Fruit fly (Drosophila melanogaster) whole organism, adult: ENCODE measurements around the gene capt.

Experiments used
- CG12768 ChIP-seq: fragments of 200-800 bp; sonication (Bioruptor generic); optimal IDR thresholded peaks from 2 replicates; lab custom pipeline; 2017; ENCODE audit warnings: missing biosample characterization, missing genetic modification characterization, mild to moderate bottlenecking, moderate library complexity, missing genetic modification reagents
- CG7045 ChIP-seq: fragments of 200-800 bp; sonication (Bioruptor generic); optimal IDR thresholded peaks from 2 replicates; lab custom pipeline; 2017; ENCODE audit warnings: missing biosample characterization, mild to moderate bottlenecking, missing genetic modification characterization
- cnc ChIP-seq, 2 experiments: fragments of >200 bp; optimal IDR thresholded peaks; 2 replicates each; lab custom pipeline; 2017
- kay ChIP-seq: fragments of 200-800 bp; sonication (Bioruptor generic); peaks from one replicate; lab custom pipeline; 2016; ENCODE audit warnings: missing biosample characterization, missing genetic modification characterization, borderline replicate concordance
- ovo ChIP-seq: fragments of 200-800 bp; sonication (Bioruptor generic); optimal IDR thresholded peaks from 2 replicates; lab custom pipeline; 2016; ENCODE audit warnings: missing biosample characterization, missing genetic modification characterization
- pad ChIP-seq: fragments of 200-800 bp; sonication (Bioruptor generic); optimal IDR thresholded peaks from 3 replicates; lab custom pipeline; 2017; ENCODE audit warnings: missing biosample characterization, missing genetic modification characterization, mild to moderate bottlenecking, moderate library complexity, missing genetic modification reagents

DNA sequence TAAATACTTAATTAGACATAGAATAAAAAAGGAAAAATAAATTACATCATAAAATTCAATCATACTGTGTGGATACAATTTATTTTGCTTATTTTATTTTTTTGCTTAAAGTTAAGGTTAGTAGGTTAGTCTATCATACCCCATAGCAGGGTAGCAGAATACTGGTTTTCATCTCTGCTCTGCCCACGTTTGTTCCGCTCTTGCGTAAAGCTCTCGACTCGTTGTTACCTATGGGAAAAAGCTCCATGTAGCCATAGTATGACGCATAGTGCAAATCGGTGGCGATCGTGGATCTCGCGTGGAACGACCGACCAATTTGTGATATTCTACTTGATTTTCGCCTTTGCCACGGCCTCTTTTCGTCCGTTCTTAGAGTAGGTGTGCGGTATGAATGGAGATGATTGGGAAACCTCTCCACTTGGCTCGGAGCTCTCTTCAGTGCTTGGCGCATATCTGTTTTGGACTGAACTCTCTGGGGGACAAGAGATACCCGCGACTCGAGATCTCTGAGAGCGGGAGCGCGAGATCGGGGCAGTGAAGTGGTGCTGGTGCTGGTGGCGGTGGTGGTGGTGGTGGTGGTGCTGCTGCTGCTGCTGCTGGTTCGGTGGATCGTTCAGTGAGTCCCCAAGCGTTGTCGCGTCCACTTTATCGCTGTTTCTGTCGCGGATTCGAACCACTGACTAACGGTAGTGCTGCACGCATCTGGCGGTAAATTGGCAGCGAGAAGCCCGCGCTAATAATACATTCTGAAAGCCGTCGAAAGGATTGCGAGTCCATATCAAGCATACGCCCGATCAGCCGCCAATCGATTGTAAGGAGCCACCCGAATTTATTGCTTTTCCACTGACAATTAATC is 27.8 kb upstream of the capt start, which contains the start of gene CG5001:
- TF ChIP-seq ovo (GFP tag; lab: Kevin White, UChicago) (peak; percentile 38), CG7045 (GFP tag; lab: Kevin White, UChicago) (peak; percentile 38), pad (no peak), cnc (optimal IDR thresholded peaks at IDR 0.05; lab: Kevin White, UChicago) (no peak), CG12768 (GFP tag; lab: Kevin White, UChicago) (peak; percentile 61), kay (GFP tag; lab: Kevin White, UChicago) (peak; percentile 79)
